Fruit fly (Drosophila melanogaster) whole organism, embryonic: ENCODE data around the gene Acp29AB.

Experiments
- B-H1 ChIP-seq: fragments of 200-800 bp; sonication (Bioruptor generic); IDR thresholded peaks from 3 replicates; pipeline ENCODE4 v1.3.6; 2022; ENCODE audit warnings: missing biosample characterization, missing genetic modification characterization
- Bdp1 ChIP-seq: fragments of 200-800 bp; sonication (Bioruptor generic); optimal IDR thresholded peaks from 3 replicates; lab custom pipeline; 2016; ENCODE audit warnings: missing biosample characterization, missing genetic modification characterization
- Bgb ChIP-seq: fragments of 200-800 bp; sonication (Bioruptor generic); IDR thresholded peaks from 2 replicates; pipeline ENCODE4 v1.3.6; 2022; ENCODE audit warnings: missing biosample characterization, missing genetic modification characterization; ENCODE audit not compliant: partially characterized antibody
- CG10959 ChIP-seq: fragments of 200-800 bp; sonication (Bioruptor generic); IDR thresholded peaks from 2 replicates; pipeline ENCODE4 v1.3.6; 2022; ENCODE audit warnings: missing biosample characterization, missing genetic modification characterization
- CG11398 ChIP-seq: fragments of 200-800 bp; sonication (Bioruptor generic); optimal IDR thresholded peaks from 2 replicates; lab custom pipeline; 2016; ENCODE audit warnings: missing biosample characterization, missing genetic modification characterization
- CG12391 ChIP-seq: fragments of 200-800 bp; sonication (Bioruptor generic); optimal IDR thresholded peaks from 3 replicates; lab custom pipeline; 2018; ENCODE audit warnings: missing biosample characterization, mild to moderate bottlenecking, missing genetic modification characterization, moderate library complexity
- CG13424 ChIP-seq: fragments of 200-800 bp; sonication (Bioruptor generic); optimal IDR thresholded peaks from 2 replicates; lab custom pipeline; 2019; ENCODE audit warnings: missing biosample characterization, mild to moderate bottlenecking, missing genetic modification characterization, moderate library complexity
- CG13775 ChIP-seq: fragments of 200-800 bp; sonication (Bioruptor generic); optimal IDR thresholded peaks from 3 replicates; lab custom pipeline; 2017; ENCODE audit warnings: missing biosample characterization, mild to moderate bottlenecking, missing genetic modification characterization
- CG14860 ChIP-seq: fragments of 200-800 bp; sonication (Bioruptor generic); IDR thresholded peaks from 3 replicates; pipeline ENCODE4 v1.3.6; 2022; ENCODE audit warnings: missing biosample characterization, missing genetic modification characterization; ENCODE audit not compliant: partially characterized antibody
- CG15514 ChIP-seq: fragments of 200-800 bp; sonication (Bioruptor generic); optimal IDR thresholded peaks from 3 replicates; lab custom pipeline; 2017; ENCODE audit warnings: missing biosample characterization, missing genetic modification characterization, mild to moderate bottlenecking, moderate library complexity, missing genetic modification reagents
- CG18476 ChIP-seq: fragments of 200-800 bp; sonication (Bioruptor generic); optimal IDR thresholded peaks from 2 replicates; lab custom pipeline; 2016; ENCODE audit warnings: missing biosample characterization, mild to moderate bottlenecking, missing genetic modification characterization
- CG3163 ChIP-seq: fragments of 200-800 bp; sonication (Bioruptor generic); optimal IDR thresholded peaks from 3 replicates; lab custom pipeline; 2016; ENCODE audit warnings: missing biosample characterization, missing genetic modification characterization
- CG33213 ChIP-seq: fragments of 200-800 bp; sonication (Bioruptor generic); optimal IDR thresholded peaks from 3 replicates; lab custom pipeline; 2016; ENCODE audit warnings: missing biosample characterization, missing genetic modification characterization
- CG7372 ChIP-seq: fragments of 200-800 bp; sonication (Bioruptor generic); IDR thresholded peaks from 2 replicates; pipeline ENCODE4 v1.3.6; 2022; ENCODE audit warnings: missing biosample characterization, missing genetic modification characterization
- CG7839 ChIP-seq: fragments of 200-800 bp; sonication (Bioruptor generic); optimal IDR thresholded peaks from 3 replicates; lab custom pipeline; 2018; ENCODE audit warnings: missing biosample characterization, mild to moderate bottlenecking, missing genetic modification characterization, moderate library complexity
- CG8924 ChIP-seq: fragments of 200-800 bp; optimal IDR thresholded peaks from 3 replicates; lab custom pipeline; 2019; ENCODE audit warnings: missing biosample characterization, mild to moderate bottlenecking, missing genetic modification characterization, moderate library complexity
- CG9609 ChIP-seq: fragments of 200-800 bp; sonication (Bioruptor generic); optimal IDR thresholded peaks from 3 replicates; lab custom pipeline; 2016; ENCODE audit warnings: missing biosample characterization, missing genetic modification characterization
- CrebB ChIP-seq: fragments of 200-800 bp; sonication (Bioruptor generic); optimal IDR thresholded peaks from 3 replicates; lab custom pipeline; 2018; ENCODE audit warnings: missing biosample characterization, mild to moderate bottlenecking, missing genetic modification characterization
- Ptx1 ChIP-seq: fragments of 200-800 bp; sonication (Bioruptor generic); IDR thresholded peaks from 2 replicates; pipeline ENCODE4 v1.3.6; 2022; ENCODE audit warnings: missing biosample characterization, missing genetic modification characterization
- Six4 ChIP-seq: fragments of 200-800 bp; sonication (Bioruptor generic); optimal IDR thresholded peaks from 2 replicates; lab custom pipeline; 2016; ENCODE audit warnings: missing biosample characterization, missing genetic modification characterization
- Ssrp ChIP-seq: fragments of 200-800 bp; sonication (Bioruptor generic); optimal IDR thresholded peaks from 2 replicates; lab custom pipeline; 2018; ENCODE audit warnings: missing biosample characterization, mild to moderate bottlenecking, missing genetic modification characterization, moderate library complexity
- ase ChIP-seq: fragments of 200-800 bp; sonication (Bioruptor generic); IDR thresholded peaks from 3 replicates; pipeline ENCODE4 v1.3.6; 2022; ENCODE audit warnings: missing biosample characterization, missing genetic modification characterization
- bsh ChIP-seq, 2 experiments: fragments of 200-800 bp; sonication (Bioruptor generic); optimal IDR thresholded peaks; 2 replicates each; lab custom pipeline; 2017 to 2018; ENCODE audit warnings: mild to moderate bottlenecking in 2 of 2, missing biosample characterization in 2 of 2, missing genetic modification characterization in 2 of 2, moderate library complexity in 1 of 2
- btn ChIP-seq: fragments of 200-800 bp; sonication (Bioruptor generic); optimal IDR thresholded peaks from 2 replicates; lab custom pipeline; 2016; ENCODE audit warnings: missing biosample characterization, missing genetic modification characterization
- cas ChIP-seq: fragments of 200-800 bp; sonication (Bioruptor generic); IDR thresholded peaks from 2 replicates; pipeline ENCODE4 v1.3.6; 2022; ENCODE audit warnings: missing biosample characterization, missing genetic modification characterization
- caup ChIP-seq: fragments of 200-800 bp; sonication (Bioruptor generic); optimal IDR thresholded peaks from 3 replicates; lab custom pipeline; 2017; ENCODE audit warnings: missing biosample characterization, mild to moderate bottlenecking, missing genetic modification characterization, moderate library complexity; ENCODE audit not compliant: severe bottlenecking
- crp ChIP-seq, 2 experiments: fragments of 200-800 bp; sonication (Bioruptor generic); optimal IDR thresholded peaks; 2 replicates in 1 of 2; 3 replicates in 1 of 2; lab custom pipeline; 2017; ENCODE audit warnings: missing biosample characterization in 2 of 2, missing genetic modification characterization in 2 of 2, mild to moderate bottlenecking in 1 of 2, moderate library complexity in 1 of 2
- ems ChIP-seq: fragments of 200-800 bp; sonication (Bioruptor generic); optimal IDR thresholded peaks from 3 replicates; lab custom pipeline; 2016; ENCODE audit warnings: missing biosample characterization, missing genetic modification characterization
- eyg ChIP-seq: fragments of 200-800 bp; sonication (Bioruptor generic); optimal IDR thresholded peaks from 3 replicates; lab custom pipeline; 2016; ENCODE audit warnings: missing biosample characterization, missing genetic modification characterization
- fd64A ChIP-seq: fragments of 200-800 bp; sonication (Bioruptor generic); optimal IDR thresholded peaks from 3 replicates; lab custom pipeline; 2018; ENCODE audit warnings: missing biosample characterization, mild to moderate bottlenecking, missing genetic modification characterization
- ham ChIP-seq: fragments of 200-800 bp; sonication (Bioruptor generic); IDR thresholded peaks from 2 replicates; pipeline ENCODE4 v1.3.6; 2022; ENCODE audit warnings: missing biosample characterization, missing genetic modification characterization
- insv ChIP-seq, 2 experiments: fragments of 200-800 bp; sonication (Bioruptor generic); optimal IDR thresholded peaks; 3 replicates each; lab custom pipeline; 2016 to 2018; ENCODE audit warnings: missing biosample characterization in 2 of 2, missing genetic modification characterization in 2 of 2
- ken ChIP-seq: fragments of 200-800 bp; sonication (Bioruptor generic); IDR thresholded peaks from 3 replicates; pipeline ENCODE4 v1.3.6; 2022; ENCODE audit warnings: missing biosample characterization, missing genetic modification characterization
- lilli ChIP-seq: fragments of 200-800 bp; sonication (Bioruptor generic); optimal IDR thresholded peaks from 3 replicates; lab custom pipeline; 2016; ENCODE audit warnings: missing biosample characterization, missing genetic modification characterization
- lmd ChIP-seq: fragments of 200-800 bp; sonication (Bioruptor generic); IDR thresholded peaks from 2 replicates; pipeline ENCODE4 v1.3.6; 2022; ENCODE audit warnings: missing biosample characterization, missing genetic modification characterization
- lov ChIP-seq, 2 experiments: fragments of 200-800 bp in 1 of 2; fragments of >200 bp in 1 of 2; sonication (Bioruptor generic) in 1 of 2; IDR thresholded peaks in 1 of 2; optimal IDR thresholded peaks in 1 of 2; 2 replicates in 1 of 2; 3 replicates in 1 of 2; pipeline versions ENCODE4 v1.3.6 to Lab custom; 2017 to 2022; ENCODE audit warnings: missing biosample characterization in 1 of 2, missing genetic modification characterization in 1 of 2
- otp ChIP-seq: fragments of 200-800 bp; sonication (Bioruptor generic); IDR thresholded peaks from 3 replicates; pipeline ENCODE4, ENCODE4 v1.3.6; 2022; ENCODE audit warnings: missing biosample characterization, missing genetic modification characterization
- phol ChIP-seq: fragments of 200-800 bp; sonication (Bioruptor generic); optimal IDR thresholded peaks from 3 replicates; lab custom pipeline; 2018; ENCODE audit warnings: missing biosample characterization, mild to moderate bottlenecking, missing genetic modification characterization, moderate library complexity
- pita ChIP-seq: fragments of 200-800 bp; sonication (Bioruptor generic); optimal IDR thresholded peaks from 2 replicates; lab custom pipeline; 2017; ENCODE audit warnings: missing biosample characterization, mild to moderate bottlenecking, missing genetic modification characterization
- prd ChIP-seq, 3 experiments: fragments of >200 bp in 2 of 3; fragments of 200-800 bp in 1 of 3; sonication (Bioruptor generic) in 1 of 3; optimal IDR thresholded peaks in 2 of 3; IDR thresholded peaks in 1 of 3; 2 replicates in 2 of 3; 3 replicates in 1 of 3; pipeline versions ENCODE4 v1.3.6 to Lab custom; 2017 to 2022; ENCODE audit warnings: missing biosample characterization in 1 of 3, missing genetic modification characterization in 1 of 3
- row ChIP-seq: fragments of 200-800 bp; sonication (Bioruptor generic); IDR thresholded peaks from 3 replicates; pipeline ENCODE4 v1.3.6; 2022; ENCODE audit warnings: missing biosample characterization, missing genetic modification characterization
- slbo ChIP-seq: fragments of 200-800 bp; sonication (Bioruptor generic); IDR thresholded peaks from 2 replicates; pipeline ENCODE4 v1.3.6; 2022; ENCODE audit warnings: missing biosample characterization, missing genetic modification characterization
- so ChIP-seq: fragments of 200-800 bp; sonication (Bioruptor generic); IDR thresholded peaks from 3 replicates; pipeline ENCODE4 v1.3.6; 2022; ENCODE audit warnings: missing biosample characterization, missing genetic modification characterization
- sr ChIP-seq: fragments of 200-800 bp; sonication (Bioruptor generic); IDR thresholded peaks from 3 replicates; pipeline ENCODE4 v1.3.6; 2022; ENCODE audit warnings: missing biosample characterization, missing genetic modification characterization
- stc ChIP-seq: fragments of 200-800 bp; sonication (Bioruptor generic); IDR thresholded peaks from 2 replicates; pipeline ENCODE4 v1.3.6; 2022; ENCODE audit warnings: missing biosample characterization, missing genetic modification characterization
- stwl ChIP-seq: fragments of 200-800 bp; sonication (Bioruptor generic); optimal IDR thresholded peaks from 3 replicates; lab custom pipeline; 2018; ENCODE audit warnings: missing biosample characterization, mild to moderate bottlenecking, missing genetic modification characterization, moderate library complexity
- tup ChIP-seq: fragments of 200-800 bp; sonication (Bioruptor generic); optimal IDR thresholded peaks from 2 replicates; lab custom pipeline; 2016; ENCODE audit warnings: missing biosample characterization, mild to moderate bottlenecking, missing genetic modification characterization, moderate library complexity

Acp29AB gene

dm6 chr2L:8414887-8415883, 22.2 kb upstream of the Acp29AB start, which contains the start of the genes CG13398 and Akap200 (continued):
- TF ChIP-seq prd (optimal IDR thresholded peaks at IDR 0.05; lab: Kevin White, UChicago) (no peak), prd (GFP tag; IDR thresholded peaks at IDR 0.05; lab: Robert Waterston, UW) (peak; percentile 47; the same call in 1 of the 3 replicates), CG10959 (no peak), cas (GFP tag; lab: Robert Waterston, UW) (no peak), CG11398 (GFP tag; lab: Kevin White, UChicago) (peak; percentile 20), Six4 (peak; percentile 21), row (GFP tag; lab: Robert Waterston, UW) (peak; percentile 71), btn (GFP tag; lab: Kevin White, UChicago) (no peak), CG7372 (GFP tag; lab: Robert Waterston, UW) (no peak), otp (GFP tag; lab: Robert Waterston, UW) (no peak), CrebB (tag; lab: Kevin White, UChicago) (no peak), eyg (GFP tag; lab: Kevin White, UChicago) (no peak), lov (optimal IDR thresholded peaks at IDR 0.05; lab: Kevin White, UChicago) (no peak), lov (GFP tag; IDR thresholded peaks at IDR 0.05; lab: Robert Waterston, UW) (no peak), bsh (GFP tag; optimal IDR thresholded peaks at IDR 0.05; lab: Kevin White, UChicago) (no peak), ase (GFP tag; lab: Robert Waterston, UW) (no peak), B-H1 (GFP tag; lab: Robert Waterston, UW) (no peak), fd64A (GFP tag; lab: Kevin White, UChicago) (no peak), stc (no peak), ems (GFP tag; lab: Kevin White, UChicago) (no peak), lmd (no peak; the same call in 1 of the 2 replicates), CG18476 (GFP tag; lab: Kevin White, UChicago) (peak; percentile 44), CG15514 (GFP tag; lab: Kevin White, UChicago) (peak; percentile 19), pita (GFP tag; lab: Kevin White, UChicago) (no peak), so (no peak), stwl (tag; lab: Kevin White, UChicago) (peak; percentile 1), CG8924 (tag; lab: Kevin White, UChicago) (peak; percentile 46), CG9609 (GFP tag; lab: Kevin White, UChicago) (no peak), ken (0 out of 3 replicates have a peak, but pooled peaks have one; percentile 25), CG13775 (GFP tag; lab: Kevin White, UChicago) (peak; percentile 59), slbo (GFP tag; lab: Robert Waterston, UW) (peak; percentile 41; the same call in 1 of the 2 replicates), Ptx1 (GFP tag; lab: Robert Waterston, UW) (0 out of 2 replicates have a peak, but pooled peaks have one; percentile 32), caup (peak; percentile 2), lilli (GFP tag; lab: Kevin White, UChicago) (peak; percentile 36), insv (GFP tag; optimal IDR thresholded peaks at IDR 0.05; lab: Kevin White, UChicago) (peak in 1 of 2 experiments; percentile 41), Bgb (GFP tag; lab: Robert Waterston, UW) (0 out of 2 replicates have a peak, but pooled peaks have one; percentile 19), CG13424 (tag; lab: Kevin White, UChicago) (peak; percentile 46), Bdp1 (GFP tag; lab: Kevin White, UChicago) (no peak), Ssrp (tag; lab: Kevin White, UChicago) (peak; percentile 37), CG33213 (no peak), CG12391 (tag; lab: Kevin White, UChicago) (peak; percentile 65), crp (GFP tag; optimal IDR thresholded peaks at IDR 0.05; lab: Kevin White, UChicago) (no peak), ham (GFP tag; lab: Robert Waterston, UW) (no peak), phol (tag; lab: Kevin White, UChicago) (peak; percentile 94), sr (GFP tag; lab: Robert Waterston, UW) (no peak), CG7839 (tag; lab: Kevin White, UChicago) (no peak), CG3163 (GFP tag; lab: Kevin White, UChicago) (no peak), tup (no peak), CG14860 (no peak)
